Worm (Caenorhabditis elegans) whole organism, L4/young adult: ENCODE data around the gene ptp-8.

Source experiments
- W03F9.2 ChIP-seq: fragments of 150-350 bp; optimal IDR thresholded peaks from 2 replicates; lab custom pipeline; 2014; ENCODE audit warnings: missing biosample characterization, missing genetic modification characterization
- dao-5 ChIP-seq: sonication (generic microtip); optimal IDR thresholded peaks from 2 replicates; lab custom pipeline; 2016; ENCODE audit warnings: missing genotype, missing genetic modification characterization, moderate library complexity, missing compliant biosample characterization
- him-1 ChIP-seq: sonication (generic microtip); optimal IDR thresholded peaks from 2 replicates; lab custom pipeline; 2016; ENCODE audit warnings: missing genotype, missing genetic modification reagents, missing genetic modification characterization, missing compliant biosample characterization

The ptp-8 gene

DNA sequence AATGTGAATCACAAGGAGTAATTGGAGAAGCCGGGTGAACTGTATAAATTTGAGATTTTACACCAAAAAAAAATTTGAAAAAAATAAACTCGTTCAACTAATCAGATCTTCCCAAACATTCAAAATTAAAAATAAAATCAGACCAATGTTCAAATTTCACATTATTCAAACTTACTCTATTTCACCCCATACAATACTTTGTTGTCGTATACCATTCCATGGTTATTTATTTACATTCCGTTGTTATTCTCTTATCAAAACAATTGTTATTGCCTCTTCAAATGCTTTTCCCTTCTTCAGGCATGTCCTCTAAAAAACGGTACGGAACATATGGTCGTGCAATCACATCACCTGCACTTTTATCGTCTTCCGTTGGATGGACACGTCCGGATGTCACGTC, 42.3 kb downstream of the ptp-8 start, which contains the start of gene unc-82:
Gene unc-82 (plus strand): TSS at position 301 of the 400 bp plus-strand sequence.
- TF ChIP-seq dao-5 (tag; lab: Kevin White, UChicago) (no peak), W03F9.2 (tag; lab: Kevin White, UChicago) (no peak), him-1 (tag; lab: Kevin White, UChicago) (no peak)

DNA sequence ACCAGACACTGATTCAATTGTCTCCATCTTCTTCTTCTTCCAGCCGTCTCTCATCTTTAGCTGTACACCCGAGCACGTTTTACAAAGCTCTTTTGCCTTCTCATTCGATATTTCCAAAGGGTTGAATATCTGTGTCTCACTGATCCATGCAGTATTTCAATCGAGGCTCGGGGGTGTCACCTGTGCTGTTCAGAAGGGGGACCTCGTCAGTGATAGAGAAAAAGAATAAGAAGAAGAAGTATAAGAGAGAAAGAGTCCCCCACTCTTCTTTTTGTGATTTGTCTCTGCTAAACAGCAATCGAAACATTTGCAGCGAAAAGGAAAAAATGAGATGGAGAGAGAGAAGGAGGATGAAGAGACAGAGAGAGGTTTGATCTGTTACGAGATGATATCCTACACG, 44.2 kb downstream of the ptp-8 start:
- TF ChIP-seq W03F9.2 (tag; lab: Kevin White, UChicago) (no peak), dao-5 (tag; lab: Kevin White, UChicago) (no peak), him-1 (tag; lab: Kevin White, UChicago) (no peak)

DNA sequence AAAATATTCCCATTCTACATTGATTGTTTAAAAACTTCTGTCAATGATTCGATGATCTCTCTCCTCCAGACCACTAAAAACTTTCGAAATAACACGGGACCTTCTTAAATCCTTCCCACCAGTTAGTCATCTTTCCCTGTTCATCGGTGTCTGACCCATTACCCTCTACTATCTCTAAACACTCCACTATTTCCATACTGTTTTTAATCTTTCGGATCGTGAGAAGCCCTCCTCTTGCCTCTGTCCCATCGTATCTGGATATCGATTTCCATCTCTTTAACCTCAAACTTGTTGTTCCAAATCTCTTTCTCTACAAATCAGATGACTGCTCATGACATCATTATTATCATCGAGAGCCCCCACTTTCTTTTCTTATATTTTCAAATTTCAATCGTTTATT, 46.5 kb downstream of the ptp-8 start:
- TF ChIP-seq dao-5 (tag; lab: Kevin White, UChicago) (no peak), him-1 (tag; lab: Kevin White, UChicago) (no peak), W03F9.2 (tag; lab: Kevin White, UChicago) (no peak)

DNA sequence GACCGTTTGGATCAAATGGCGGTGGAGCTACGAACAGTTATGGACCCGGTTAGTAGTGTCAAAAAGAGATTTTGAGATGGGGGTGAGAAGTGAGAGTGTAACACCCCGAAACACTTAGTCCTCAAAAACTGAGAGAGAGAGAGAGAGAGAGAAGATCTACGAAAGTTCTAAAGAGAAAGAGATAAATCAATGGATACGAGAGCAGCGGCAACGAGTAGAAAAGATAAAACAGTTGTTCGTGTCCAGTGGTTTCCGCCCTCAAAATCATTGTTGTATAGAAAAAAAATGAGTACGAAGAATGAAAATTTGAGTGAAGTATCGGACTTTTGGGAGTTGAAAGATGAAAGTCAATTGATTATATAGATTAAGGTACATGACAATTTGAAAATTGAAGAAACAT, 47.1 kb downstream of the ptp-8 start:
- TF ChIP-seq W03F9.2 (tag; lab: Kevin White, UChicago) (no peak), dao-5 (tag; lab: Kevin White, UChicago) (no peak), him-1 (tag; lab: Kevin White, UChicago) (no peak)

DNA sequence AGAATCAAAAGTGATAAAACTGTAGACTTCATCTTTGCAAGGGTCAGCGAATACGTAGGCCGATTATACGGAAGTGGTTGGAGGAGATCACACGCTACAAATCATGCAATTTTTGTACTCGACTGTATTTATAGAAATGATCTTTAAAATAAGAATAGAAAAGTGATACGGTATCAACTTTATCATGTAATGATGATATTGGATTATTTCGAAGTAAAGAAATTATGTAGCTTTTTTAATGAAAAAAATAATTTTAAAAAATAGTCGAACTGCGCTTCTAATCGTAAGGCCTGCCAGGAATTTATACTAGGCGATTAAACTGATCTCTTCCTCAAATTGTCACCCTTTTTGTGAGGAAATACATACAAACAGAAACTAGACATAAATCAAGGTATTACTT, 52.0 kb downstream of the ptp-8 start, which contains the start of gene B0496.11:
Gene B0496.11 (minus strand): TSS at position 101 of the 400 bp plus-strand sequence.
- TF ChIP-seq dao-5 (tag; lab: Kevin White, UChicago) (no peak), W03F9.2 (tag; lab: Kevin White, UChicago) (no peak), him-1 (tag; lab: Kevin White, UChicago) (no peak)
